Fruit fly (Drosophila melanogaster) whole organism, pupa: ENCODE results near the gene dsd.

Experiments
- CG10348 ChIP-seq: fragments of 200-800 bp; sonication (Bioruptor generic); IDR thresholded peaks from 2 replicates; pipeline ENCODE4 v1.3.6; 2022; ENCODE audit warnings: missing biosample characterization, missing genetic modification characterization
- CG12605 ChIP-seq: fragments of 200-800 bp; sonication (Bioruptor generic); IDR thresholded peaks from 2 replicates; pipeline ENCODE4 v1.3.6; 2022; ENCODE audit warnings: missing biosample characterization, missing genetic modification characterization
- CG13204 ChIP-seq: fragments of 200-800 bp; sonication (Bioruptor generic); optimal IDR thresholded peaks from 2 replicates; lab custom pipeline; 2018; ENCODE audit warnings: missing biosample characterization, mild to moderate bottlenecking, missing genetic modification characterization, moderate library complexity
- CG14655 ChIP-seq: fragments of 200-800 bp; sonication (Bioruptor generic); optimal IDR thresholded peaks from 3 replicates; lab custom pipeline; 2017; ENCODE audit warnings: mild to moderate bottlenecking, missing biosample characterization, missing genetic modification reagents, missing genetic modification characterization
- CG15710 ChIP-seq: fragments of 200-800 bp; sonication (Bioruptor generic); optimal IDR thresholded peaks from 2 replicates; lab custom pipeline; 2018; ENCODE audit warnings: missing biosample characterization, mild to moderate bottlenecking, missing genetic modification characterization, moderate library complexity
- CG17806 ChIP-seq: fragments of 200-800 bp; sonication (Bioruptor generic); optimal IDR thresholded peaks from 2 replicates; lab custom pipeline; 2018; ENCODE audit warnings: missing biosample characterization, mild to moderate bottlenecking, missing genetic modification characterization, moderate library complexity
- CG32121 ChIP-seq: fragments of 200-800 bp; sonication (Bioruptor generic); IDR thresholded peaks from 2 replicates; pipeline ENCODE4 v1.3.6; 2022; ENCODE audit warnings: missing biosample characterization, missing genetic modification characterization
- CG34367 ChIP-seq: fragments of 200-800 bp; sonication (Bioruptor generic); optimal IDR thresholded peaks from 2 replicates; lab custom pipeline; 2018; ENCODE audit warnings: missing biosample characterization, mild to moderate bottlenecking, missing genetic modification characterization
- CG4496 ChIP-seq: fragments of 200-800 bp; sonication (Bioruptor generic); IDR thresholded peaks from 3 replicates; pipeline ENCODE4 v1.3.6; 2022; ENCODE audit warnings: missing biosample characterization, missing genetic modification characterization
- CG8159 ChIP-seq: fragments of 200-800 bp; sonication (Bioruptor generic); optimal IDR thresholded peaks from 3 replicates; lab custom pipeline; 2018; ENCODE audit warnings: missing biosample characterization, mild to moderate bottlenecking, missing genetic modification characterization, moderate library complexity
- CG8301 ChIP-seq: fragments of 200-800 bp; sonication (Bioruptor generic); optimal IDR thresholded peaks from 2 replicates; lab custom pipeline; 2018; ENCODE audit warnings: missing biosample characterization, mild to moderate bottlenecking, missing genetic modification characterization
- CG9948 ChIP-seq: fragments of 200-800 bp; sonication (Bioruptor generic); optimal IDR thresholded peaks from 2 replicates; lab custom pipeline; 2018; ENCODE audit warnings: missing biosample characterization, mild to moderate bottlenecking, missing genetic modification characterization, moderate library complexity
- D1 ChIP-seq: fragments of 200-800 bp; sonication (Bioruptor generic); optimal IDR thresholded peaks from 2 replicates; lab custom pipeline; 2018; ENCODE audit warnings: missing biosample characterization, mild to moderate bottlenecking, missing genetic modification characterization, moderate library complexity
- EcR ChIP-seq: fragments of 200-800 bp; sonication (Bioruptor generic); optimal IDR thresholded peaks from 3 replicates; lab custom pipeline; 2019; ENCODE audit warnings: missing biosample characterization, missing genetic modification characterization, mild to moderate bottlenecking, moderate library complexity, missing genetic modification reagents
- Ets98B ChIP-seq: fragments of 200-800 bp; sonication (Bioruptor generic); IDR thresholded peaks from 2 replicates; pipeline ENCODE4 v1.3.6; 2022; ENCODE audit warnings: missing biosample characterization, missing genetic modification characterization
- Pif1A ChIP-seq: fragments of 200-800 bp; sonication (Bioruptor generic); optimal IDR thresholded peaks from 3 replicates; lab custom pipeline; 2016; ENCODE audit warnings: missing biosample characterization, missing genetic modification characterization
- Pif1B ChIP-seq: fragments of 200-800 bp; sonication (Bioruptor generic); optimal IDR thresholded peaks from 3 replicates; lab custom pipeline; 2016; ENCODE audit warnings: missing biosample characterization, missing genetic modification characterization
- Snoo ChIP-seq: fragments of 200-800 bp; sonication (Bioruptor generic); optimal IDR thresholded peaks from 3 replicates; lab custom pipeline; 2017; ENCODE audit warnings: missing biosample characterization, mild to moderate bottlenecking, missing genetic modification characterization, inconsistent platforms
- fd96Ca ChIP-seq: fragments of 200-800 bp; sonication (Bioruptor generic); IDR thresholded peaks from 3 replicates; pipeline ENCODE4 v1.3.6; 2022; ENCODE audit warnings: missing biosample characterization, missing genetic modification characterization
- gl ChIP-seq: fragments of 200-800 bp; sonication (Bioruptor generic); optimal IDR thresholded peaks from 2 replicates; lab custom pipeline; 2018; ENCODE audit warnings: missing biosample characterization, mild to moderate bottlenecking, missing genetic modification characterization
- rn ChIP-seq: fragments of 200-800 bp; sonication (Bioruptor generic); IDR thresholded peaks from 2 replicates; pipeline ENCODE4 v1.3.6; 2022; ENCODE audit warnings: missing biosample characterization, missing genetic modification characterization

dsd gene

DNA sequence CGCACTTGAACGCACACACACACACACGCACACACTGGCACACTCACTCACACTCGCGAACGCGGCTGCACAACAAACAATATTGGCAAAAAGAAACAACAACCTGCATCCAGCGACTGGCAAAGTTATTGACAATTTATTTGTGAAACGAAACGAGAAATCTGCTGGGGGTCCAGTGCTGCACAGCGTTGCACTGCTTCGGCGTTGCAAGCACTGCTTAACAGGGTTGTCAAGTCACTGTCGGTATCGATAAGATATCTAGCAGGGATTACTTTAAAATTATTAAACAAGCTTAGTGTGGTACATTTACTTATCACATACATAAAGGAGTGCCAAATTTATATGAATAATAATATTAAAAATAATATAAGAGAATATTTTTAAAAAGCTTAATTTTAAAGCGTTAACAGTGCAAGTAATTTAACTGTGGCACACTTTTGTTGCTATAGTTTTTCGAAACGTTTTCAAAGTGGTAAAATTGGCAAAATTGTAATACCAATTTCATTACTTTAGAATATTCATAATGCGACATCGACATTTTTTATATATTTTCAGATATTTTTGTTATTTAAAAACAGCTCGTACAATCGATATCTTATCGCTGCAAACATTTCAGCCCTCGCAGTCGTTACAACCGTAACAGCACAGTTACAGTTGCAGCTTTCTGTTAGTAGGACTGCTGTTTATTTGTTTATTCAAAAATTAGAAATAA lies at the start of gene dsd, which contains the start of gene Tusp:
Gene dsd (minus strand): TSS at position 179 of the 712 bp plus-strand sequence.
Gene Tusp (plus strand): TSS at position 662 of the 712 bp plus-strand sequence.
- peak; percentile 59 for TF ChIP-seq CG32121 (GFP tag; lab: Robert Waterston, UW)
- TF ChIP-seq Snoo (tag; lab: Kevin White, UChicago): peak; percentile 50
- no peak for TF ChIP-seq D1 (tag; lab: Kevin White, UChicago)
- TF ChIP-seq CG13204 (GFP tag; lab: Kevin White, UChicago): no peak
- TF ChIP-seq Pif1B (GFP tag; lab: Kevin White, UChicago): peak; percentile 47
- TF ChIP-seq EcR (GFP tag; lab: Kevin White, UChicago): no peak
- TF ChIP-seq CG8301: peak; percentile 32
- no peak for TF ChIP-seq CG12605 (GFP tag; lab: Robert Waterston, UW)
- peak; percentile 81 for TF ChIP-seq CG4496
- peak; percentile 30 for TF ChIP-seq CG34367 (tag; lab: Kevin White, UChicago)
- peak; percentile 3 for TF ChIP-seq CG9948 (tag; lab: Kevin White, UChicago)
- TF ChIP-seq rn (GFP tag; lab: Robert Waterston, UW): peak; percentile 38; the same call in 1 of the 2 replicates
- TF ChIP-seq fd96Ca (GFP tag; lab: Robert Waterston, UW): peak; percentile 56; the same call in 2 of the 3 replicates
- peak; percentile 64 for TF ChIP-seq CG15710
- TF ChIP-seq CG17806 (tag; lab: Kevin White, UChicago): peak; percentile 37
- peak; percentile 52 for TF ChIP-seq CG8159
- peak; percentile 62 for TF ChIP-seq Ets98B
- peak; percentile 68 for TF ChIP-seq CG14655
- no peak for TF ChIP-seq gl (tag; lab: Kevin White, UChicago)
- TF ChIP-seq Pif1A: peak; percentile 44
- TF ChIP-seq CG10348 (GFP tag; lab: Robert Waterston, UW): 0 out of 2 replicates have a peak, but pooled peaks have one; percentile 12
- TF ChIP-seq, all 21 proteins: peak for 16

DNA sequence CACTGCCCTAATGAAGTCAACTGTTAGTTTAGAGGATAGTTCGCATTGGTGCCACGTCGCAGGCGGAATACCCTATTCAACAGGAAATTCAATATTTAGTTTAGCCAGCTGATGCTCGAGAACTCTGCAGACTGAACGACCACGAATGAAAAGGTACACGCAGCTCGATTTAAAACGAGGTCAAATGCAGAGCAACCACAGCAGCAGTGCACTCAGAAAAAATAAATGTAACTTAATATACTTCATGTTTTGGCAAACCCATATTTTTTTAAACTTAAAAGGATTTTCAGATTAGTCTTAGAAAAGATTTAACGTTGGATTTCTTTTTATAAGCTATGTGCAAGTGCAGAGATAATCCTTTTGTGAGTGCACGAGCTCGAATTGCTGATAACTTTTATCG lies 47.9 kb upstream of the dsd start:
- no peak for TF ChIP-seq EcR (GFP tag; lab: Kevin White, UChicago)
- TF ChIP-seq CG8159: peak; percentile 29
- TF ChIP-seq CG17806 (tag; lab: Kevin White, UChicago): no peak
- TF ChIP-seq D1 (tag; lab: Kevin White, UChicago): no peak
- TF ChIP-seq Ets98B: no peak; the same call in 1 of the 2 replicates
- peak; percentile 47 for TF ChIP-seq CG8301
- TF ChIP-seq rn (GFP tag; lab: Robert Waterston, UW): no peak
- TF ChIP-seq CG32121 (GFP tag; lab: Robert Waterston, UW): peak; percentile 59
- TF ChIP-seq CG14655: peak; percentile 53
- TF ChIP-seq CG15710: no peak
- no peak for TF ChIP-seq Snoo (tag; lab: Kevin White, UChicago)
- no peak for TF ChIP-seq gl (tag; lab: Kevin White, UChicago)
- peak; percentile 36 for TF ChIP-seq CG9948 (tag; lab: Kevin White, UChicago)
- TF ChIP-seq CG34367 (tag; lab: Kevin White, UChicago): peak; percentile 5
- TF ChIP-seq fd96Ca (GFP tag; lab: Robert Waterston, UW): peak; percentile 46; the same call in 1 of the 3 replicates
- TF ChIP-seq CG12605 (GFP tag; lab: Robert Waterston, UW): no peak
- TF ChIP-seq CG4496: peak; percentile 60
- no peak for TF ChIP-seq Pif1A
- no peak for TF ChIP-seq CG10348 (GFP tag; lab: Robert Waterston, UW)
- TF ChIP-seq CG13204 (GFP tag; lab: Kevin White, UChicago): no peak
- TF ChIP-seq Pif1B (GFP tag; lab: Kevin White, UChicago): no peak
- TF ChIP-seq, all 21 proteins: peak for 8

DNA sequence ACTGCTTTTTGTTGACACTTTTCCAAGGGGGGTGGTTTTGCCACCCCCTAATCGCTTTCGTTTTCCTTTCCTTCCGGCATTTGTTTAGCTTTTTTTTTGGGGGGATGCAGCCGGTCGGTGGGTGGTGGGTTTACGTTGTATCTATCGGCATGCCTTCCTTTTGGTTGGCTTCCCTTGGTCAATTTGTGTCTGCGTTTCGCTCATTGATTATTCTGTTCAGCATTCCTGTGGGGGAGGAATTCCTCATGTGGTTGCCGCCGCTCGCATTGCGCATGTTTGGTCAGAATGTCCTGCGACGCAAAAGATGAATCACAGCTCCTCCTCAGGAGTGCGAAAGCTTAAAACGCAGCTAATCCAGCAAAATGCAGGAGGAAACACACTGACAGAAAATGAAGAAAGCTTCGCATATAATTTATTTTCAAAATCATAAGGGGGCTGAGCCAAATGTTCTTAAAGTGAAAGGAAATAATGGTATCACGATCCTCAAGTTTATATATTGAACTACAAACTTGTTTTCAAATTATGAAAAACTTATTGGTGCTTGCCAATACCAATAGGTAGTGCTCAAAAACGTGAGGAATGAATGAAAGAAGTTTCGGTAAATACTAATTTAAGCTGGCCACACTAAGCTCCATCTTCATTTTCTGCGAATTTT lies 45.1 kb upstream of the dsd start, which contains the start of gene RpS10a:
Gene RpS10a (plus strand): TSS at position 605 of the 655 bp plus-strand sequence.
- TF ChIP-seq EcR (GFP tag; lab: Kevin White, UChicago) (no peak), CG17806 (tag; lab: Kevin White, UChicago) (no peak), CG8301 (no peak), Snoo (tag; lab: Kevin White, UChicago) (no peak), CG32121 (GFP tag; lab: Robert Waterston, UW) (no peak), CG8159 (no peak), fd96Ca (GFP tag; lab: Robert Waterston, UW) (no peak), gl (tag; lab: Kevin White, UChicago) (no peak), D1 (tag; lab: Kevin White, UChicago) (no peak), CG13204 (GFP tag; lab: Kevin White, UChicago) (no peak), Pif1B (GFP tag; lab: Kevin White, UChicago) (no peak), CG10348 (GFP tag; lab: Robert Waterston, UW) (no peak), CG12605 (GFP tag; lab: Robert Waterston, UW) (no peak), CG4496 (no peak), CG15710 (no peak), CG14655 (no peak), Ets98B (no peak), CG34367 (tag; lab: Kevin White, UChicago) (no peak), Pif1A (no peak), CG9948 (tag; lab: Kevin White, UChicago) (no peak)

DNA sequence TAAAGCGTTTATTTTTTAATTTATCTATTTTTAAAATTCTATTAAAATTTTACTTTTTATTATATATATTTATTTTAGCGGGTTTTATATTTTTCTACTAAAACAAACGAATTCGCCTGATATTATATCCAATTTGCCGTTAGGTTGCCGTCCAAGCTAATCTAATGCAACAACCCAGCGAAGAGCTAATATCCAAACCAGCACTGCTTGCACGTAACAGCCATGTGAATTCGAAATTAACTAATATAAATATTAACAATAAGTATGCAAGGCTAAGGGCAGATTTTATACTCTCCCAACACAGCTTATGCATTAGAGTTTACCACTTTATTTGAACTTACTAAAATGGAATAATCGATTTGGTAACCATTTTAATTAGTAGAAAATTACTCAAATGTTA lies 44.5 kb upstream of the dsd start:
- TF ChIP-seq Ets98B (no peak), CG14655 (no peak), D1 (tag; lab: Kevin White, UChicago) (no peak), rn (GFP tag; lab: Robert Waterston, UW) (no peak), Pif1B (GFP tag; lab: Kevin White, UChicago) (no peak), CG10348 (GFP tag; lab: Robert Waterston, UW) (no peak), fd96Ca (GFP tag; lab: Robert Waterston, UW) (no peak), CG4496 (no peak), CG32121 (GFP tag; lab: Robert Waterston, UW) (no peak), CG13204 (GFP tag; lab: Kevin White, UChicago) (no peak), CG8301 (no peak), CG15710 (no peak), CG8159 (no peak), CG12605 (GFP tag; lab: Robert Waterston, UW) (no peak), Pif1A (no peak), CG34367 (tag; lab: Kevin White, UChicago) (no peak), gl (tag; lab: Kevin White, UChicago) (no peak), Snoo (tag; lab: Kevin White, UChicago) (no peak), EcR (GFP tag; lab: Kevin White, UChicago) (no peak)
